Worm (Caenorhabditis elegans) whole organism, mixed stage, embryonic: ENCODE measurements around the gene lsm-8.
A peak's percentile ranks its signal among the peaks of the same experiment; 100 is the strongest.

Experiments
- elt-3 ChIP-seq: fragments of 150-350 bp; optimal IDR thresholded peaks from 2 replicates; lab custom pipeline; 2014; ENCODE audit warnings: missing biosample characterization, missing genetic modification characterization
- lsy-2 ChIP-seq: fragments of 150-350 bp; optimal IDR thresholded peaks from 2 replicates; lab custom pipeline; 2014; ENCODE audit warnings: missing biosample characterization, missing genetic modification characterization
- nhr-12 ChIP-seq: fragments of 150-350 bp; optimal IDR thresholded peaks from 2 replicates; lab custom pipeline; 2014; ENCODE audit warnings: missing biosample characterization, missing genetic modification characterization
- unc-62 ChIP-seq: fragments of 150-350 bp; optimal IDR thresholded peaks from 2 replicates; lab custom pipeline; 2014; ENCODE audit warnings: missing biosample characterization, missing genetic modification reagents, missing genetic modification characterization

ce11 chrIV:6336748-6337147 is 10.4 kb downstream of the lsm-8 start:
- peak; percentile 39 for TF ChIP-seq lsy-2 (tag; lab: Kevin White, UChicago)
- TF ChIP-seq unc-62: peak; percentile 78
- TF ChIP-seq elt-3 (tag; lab: Kevin White, UChicago): peak; percentile 61
- no peak for TF ChIP-seq nhr-12 (tag; lab: Kevin White, UChicago)
